Fruit fly (Drosophila melanogaster): ENCODE results near the gene Bx.

Bx gene

dm6 chrX:18565630-18566319, 50.5 kb downstream of the Bx start:
- no peak for TF ChIP-seq CG17801 (GFP tag; optimal IDR thresholded peaks at IDR 0.05; ENCODE audit: partially characterized antibody)

dm6 chrX:18575151-18575550, 59.9 kb downstream of the Bx start:
- no peak for TF ChIP-seq CG17801 (GFP tag; optimal IDR thresholded peaks at IDR 0.05; ENCODE audit: partially characterized antibody)

dm6 chrX:18587265-18587664, 72.0 kb downstream of the Bx start:
- no peak for TF ChIP-seq CG17801 (GFP tag; optimal IDR thresholded peaks at IDR 0.05; ENCODE audit: partially characterized antibody)

- TF ChIP-seq CG17801 (GFP tag; optimal IDR thresholded peaks at IDR 0.05; ENCODE audit: partially characterized antibody) = no peak
Measured at dm6 chrX:18613434-18613833, 98.2 kb downstream of the Bx start.

dm6 chrX:18617489-18617888, 102.3 kb downstream of the Bx start, which contains the start of gene CG15040:
CG15040 (minus strand) TSS chrX:18617589.
- TF ChIP-seq CG17801 (GFP tag; optimal IDR thresholded peaks at IDR 0.05; ENCODE audit: partially characterized antibody) = no peak

- no peak for TF ChIP-seq CG17801 (GFP tag; optimal IDR thresholded peaks at IDR 0.05; ENCODE audit: partially characterized antibody)
Measured at dm6 chrX:18618122-18618521, 102.9 kb downstream of the Bx start.

dm6 chrX:18621649-18622346, 106.6 kb downstream of the Bx start:
- TF ChIP-seq CG17801 (GFP tag; optimal IDR thresholded peaks at IDR 0.05; ENCODE audit: partially characterized antibody) = no peak
